Fruit fly (Drosophila melanogaster) whole organism, wandering third instar larva: ENCODE data around the gene CG44271.

Experiments
- Abd-B ChIP-seq: fragments of >200 bp; optimal IDR thresholded peaks from 2 replicates; lab custom pipeline; 2017; ENCODE audit warnings: missing biosample characterization, missing genetic modification characterization
- CG9705 ChIP-seq: fragments of 200-800 bp; sonication (Bioruptor generic); optimal IDR thresholded peaks from 2 replicates; lab custom pipeline; 2018; ENCODE audit warnings: missing biosample characterization, mild to moderate bottlenecking, missing genetic modification characterization
- CrebA ChIP-seq: fragments of 200-800 bp; sonication (Bioruptor generic); optimal IDR thresholded peaks from 2 replicates; lab custom pipeline; 2016; ENCODE audit warnings: missing biosample characterization, mild to moderate bottlenecking, missing genetic modification characterization, borderline replicate concordance
- Dfd ChIP-seq: fragments of >200 bp; optimal IDR thresholded peaks from 2 replicates; lab custom pipeline; 2017; ENCODE audit warnings: missing biosample characterization, missing genetic modification characterization
- Dif ChIP-seq: fragments of 200-275, 200-300 bp; sonication (Bioruptor generic); optimal IDR thresholded peaks from 2 replicates; lab custom pipeline; 2018; ENCODE audit warnings: missing biosample characterization, missing genetic modification characterization; ENCODE audit not compliant: partially characterized antibody
- GATAd ChIP-seq: sonication (Bioruptor generic); optimal IDR thresholded peaks from 2 replicates; lab custom pipeline; 2016; ENCODE audit warnings: missing biosample characterization, missing genetic modification characterization
- HLH106 ChIP-seq: fragments of 200-800 bp; optimal IDR thresholded peaks from 3 replicates; lab custom pipeline; 2019; ENCODE audit warnings: missing biosample characterization, mild to moderate bottlenecking, missing genetic modification characterization, moderate library complexity
- Hnf4 ChIP-seq: fragments of 200-800 bp; sonication (Bioruptor generic); optimal IDR thresholded peaks from 2 replicates; lab custom pipeline; 2016; ENCODE audit warnings: missing biosample characterization, mild to moderate bottlenecking, missing genetic modification characterization
- Hr78 ChIP-seq: fragments of >200 bp; optimal IDR thresholded peaks from 2 replicates; lab custom pipeline; 2017; ENCODE audit warnings: missing biosample characterization, missing genetic modification characterization
- Myc ChIP-seq: fragments of >200 bp; optimal IDR thresholded peaks from 2 replicates; lab custom pipeline; 2017
- N ChIP-seq: fragments of >200 bp; optimal IDR thresholded peaks from 2 replicates; lab custom pipeline; 2018; ENCODE audit warnings: missing biosample characterization, missing external identifiers, missing genetic modification characterization
- OdsH ChIP-seq: fragments of 200-800 bp; sonication (Bioruptor generic); optimal IDR thresholded peaks from 2 replicates; lab custom pipeline; 2016; ENCODE audit warnings: missing biosample characterization, mild to moderate bottlenecking, missing genetic modification characterization
- Rel ChIP-seq, 2 experiments: fragments of 200-800 bp; sonication (Bioruptor generic) in 1 of 2; optimal IDR thresholded peaks; 2 replicates in 1 of 2; 3 replicates in 1 of 2; lab custom pipeline; 2016 to 2019; ENCODE audit warnings: mild to moderate bottlenecking in 2 of 2, missing biosample characterization in 2 of 2, missing genetic modification characterization in 2 of 2, moderate library complexity in 1 of 2
- Vsx2 ChIP-seq: fragments of 200-300, 225-300 bp; sonication (Bioruptor generic); optimal IDR thresholded peaks from 2 replicates; lab custom pipeline; 2018; ENCODE audit warnings: missing biosample characterization, missing genetic modification characterization; ENCODE audit not compliant: partially characterized antibody
- br ChIP-seq: fragments of 200-800 bp; sonication (Bioruptor generic); optimal IDR thresholded peaks from 2 replicates; lab custom pipeline; 2016; ENCODE audit warnings: missing biosample characterization, missing genetic modification characterization
- dl ChIP-seq, 2 experiments: fragments of 175-275, 200-275 bp in 1 of 2; fragments of 200-275 bp in 1 of 2; sonication (Bioruptor generic); optimal IDR thresholded peaks; lab custom pipeline; 2018; ENCODE audit warnings: mild to moderate bottlenecking in 2 of 2, missing biosample characterization in 2 of 2, missing genetic modification characterization in 2 of 2, moderate library complexity in 2 of 2; ENCODE audit not compliant: partially characterized antibody in 2 of 2, insufficient read depth in 1 of 2
- dmrt93B ChIP-seq: fragments of 200-800 bp; sonication (Bioruptor generic); optimal IDR thresholded peaks from 2 replicates; lab custom pipeline; 2018; ENCODE audit warnings: missing biosample characterization, mild to moderate bottlenecking, missing genetic modification characterization
- dsf ChIP-seq: sonication (Bioruptor generic); optimal IDR thresholded peaks from 2 replicates; lab custom pipeline; 2016; ENCODE audit warnings: missing biosample characterization, missing genetic modification characterization, borderline replicate concordance
- ey ChIP-seq: fragments of 200-800 bp; sonication (Bioruptor generic); optimal IDR thresholded peaks from 2 replicates; lab custom pipeline; 2016; ENCODE audit warnings: missing biosample characterization, missing genetic modification characterization
- foxo ChIP-seq, 2 experiments: fragments of 200-800 bp; sonication (Bioruptor generic); optimal IDR thresholded peaks; 2 replicates in 1 of 2; 3 replicates in 1 of 2; lab custom pipeline; 2016 to 2017; ENCODE audit warnings: missing biosample characterization in 2 of 2, missing genetic modification characterization in 2 of 2
- h ChIP-seq: fragments of 200-800 bp; sonication (Bioruptor generic); optimal IDR thresholded peaks from 3 replicates; lab custom pipeline; 2016; ENCODE audit warnings: missing biosample characterization, mild to moderate bottlenecking, missing genetic modification characterization
- lola ChIP-seq: fragments of >200 bp; optimal IDR thresholded peaks from 2 replicates; lab custom pipeline; 2017; ENCODE audit warnings: missing biosample characterization, missing genetic modification characterization
- pan ChIP-seq: fragments of >200 bp; optimal IDR thresholded peaks from 2 replicates; lab custom pipeline; 2017
- psq ChIP-seq: fragments of 200-800 bp; sonication (Bioruptor generic); optimal IDR thresholded peaks from 3 replicates; lab custom pipeline; 2017; ENCODE audit warnings: missing biosample characterization, mild to moderate bottlenecking, missing genetic modification characterization, moderate library complexity
- rgr ChIP-seq: fragments of 200-800 bp; sonication (Bioruptor generic); optimal IDR thresholded peaks from 3 replicates; lab custom pipeline; 2016; ENCODE audit warnings: missing biosample characterization, mild to moderate bottlenecking, missing genetic modification characterization
- sv ChIP-seq: fragments of 200-800 bp; sonication (Bioruptor generic); optimal IDR thresholded peaks from 3 replicates; lab custom pipeline; 2016; ENCODE audit warnings: missing biosample characterization, missing genetic modification characterization
- tai ChIP-seq: sonication (Bioruptor generic); optimal IDR thresholded peaks from 2 replicates; lab custom pipeline; 2016; ENCODE audit warnings: missing biosample characterization, missing genetic modification characterization

The CG44271 gene

dm6 chr2L:6721710-6722109 lies 26.0 kb downstream of the CG44271 start:
- no peak for TF ChIP-seq sv (GFP tag; lab: Kevin White, UChicago)
- no peak for TF ChIP-seq OdsH (GFP tag; lab: Kevin White, UChicago)
- TF ChIP-seq Myc (lab: Kevin White, UChicago): no peak
- TF ChIP-seq Hr78 (GFP tag; lab: Kevin White, UChicago): no peak
- no peak for TF ChIP-seq dmrt93B (GFP tag; lab: Kevin White, UChicago)
- TF ChIP-seq tai (GFP tag; lab: Kevin White, UChicago): no peak
- no peak for TF ChIP-seq psq (GFP tag; lab: Kevin White, UChicago)
- TF ChIP-seq Rel (GFP tag; optimal IDR thresholded peaks at IDR 0.05; lab: Kevin White, UChicago): no peak
- TF ChIP-seq Rel (tag; optimal IDR thresholded peaks at IDR 0.05; lab: Kevin White, UChicago): no peak
- TF ChIP-seq Dfd (GFP tag; lab: Kevin White, UChicago): no peak
- TF ChIP-seq br (GFP tag; lab: Kevin White, UChicago): no peak
- no peak for TF ChIP-seq Abd-B (GFP tag; lab: Kevin White, UChicago)

dm6 chr2L:6717460-6717859 lies 30.3 kb downstream of the CG44271 start, which contains the start of gene Aatf:
Gene Aatf, plus strand, starts transcription at chr2L:6717625.
- TF ChIP-seq ey (GFP tag; lab: Kevin White, UChicago) (no peak), HLH106 (tag; lab: Kevin White, UChicago) (no peak), sv (GFP tag; lab: Kevin White, UChicago) (no peak), psq (GFP tag; lab: Kevin White, UChicago) (no peak)

DNA sequence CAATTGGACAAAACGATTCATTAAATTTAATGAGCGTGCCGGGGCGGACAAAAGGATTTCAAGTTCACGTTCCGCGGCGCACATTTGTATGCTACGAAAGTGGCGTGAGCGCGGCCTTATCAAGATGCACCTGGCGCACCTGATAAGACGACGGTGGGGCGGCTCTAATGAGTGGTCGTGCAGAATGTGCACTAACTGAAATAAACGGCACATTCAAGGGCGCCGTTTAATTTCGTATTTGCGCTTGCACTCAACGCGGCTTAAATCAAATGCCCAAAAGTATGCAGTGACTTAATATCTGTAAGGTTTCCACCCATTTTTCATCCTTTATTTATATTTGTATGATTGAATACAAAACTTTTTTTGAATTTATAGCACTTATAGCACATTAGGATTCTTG lies 30.8 kb downstream of the CG44271 start:
- TF ChIP-seq N (GFP tag; lab: Kevin White, UChicago) (peak; percentile 35), CrebA (GFP tag; lab: Kevin White, UChicago) (no peak), Myc (lab: Kevin White, UChicago) (peak; percentile 70), ey (GFP tag; lab: Kevin White, UChicago) (no peak), pan (no peak), foxo (GFP tag; optimal IDR thresholded peaks at IDR 0.05; lab: Kevin White, UChicago) (no peak), GATAd (no peak)
- TF ChIP-seq, all 38 proteins: peak for 2

DNA sequence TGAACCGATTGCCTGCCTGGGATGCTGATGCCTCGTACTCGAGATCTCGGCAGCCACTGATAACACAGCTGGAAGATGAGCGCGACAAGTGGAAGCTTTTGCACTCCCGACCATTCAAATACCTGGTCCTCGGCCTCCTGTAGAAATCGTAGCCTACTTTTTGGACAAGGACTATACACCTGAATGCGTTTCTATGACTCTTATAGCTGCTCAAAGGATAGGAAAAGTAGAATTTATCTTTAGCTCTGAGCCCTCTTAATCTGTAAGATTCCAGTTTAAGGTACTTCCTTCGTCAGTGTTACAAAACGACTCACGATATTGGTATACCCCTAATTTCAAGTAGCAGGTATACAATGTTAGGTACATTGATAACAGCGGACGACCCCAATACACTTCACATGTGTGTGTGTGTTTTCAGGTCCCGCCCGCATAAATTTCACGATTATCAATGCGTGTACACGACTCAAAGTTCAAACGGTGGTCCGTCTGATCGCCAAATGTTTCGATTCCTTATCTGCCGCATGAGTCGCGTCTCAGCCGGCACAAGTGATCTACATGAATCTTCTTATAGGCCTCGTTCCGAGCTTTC lies 31.4 kb downstream of the CG44271 start, which contains the start of gene AkhR:
Gene AkhR (minus strand): TSS at position 5 of the 589 bp plus-strand sequence.
- no peak for TF ChIP-seq br (GFP tag; lab: Kevin White, UChicago)
- TF ChIP-seq Dif (GFP tag; lab: Kevin White, UChicago): no peak
- TF ChIP-seq dl (GFP tag; optimal IDR thresholded peaks at IDR 0.05; lab: Kevin White, UChicago; ENCODE audit: insufficient read depth in 1 of 2, partially characterized antibody in 2 of 2): no peak
- TF ChIP-seq lola (GFP tag; lab: Kevin White, UChicago): no peak
- no peak for TF ChIP-seq CG9705 (GFP tag; lab: Kevin White, UChicago)
- TF ChIP-seq N (GFP tag; lab: Kevin White, UChicago): no peak
- TF ChIP-seq ey (GFP tag; lab: Kevin White, UChicago): no peak
- TF ChIP-seq Myc (lab: Kevin White, UChicago): no peak
- no peak for TF ChIP-seq h (GFP tag; lab: Kevin White, UChicago)
- TF ChIP-seq rgr (GFP tag; lab: Kevin White, UChicago): no peak
- no peak for TF ChIP-seq Dfd (GFP tag; lab: Kevin White, UChicago)
- no peak for TF ChIP-seq dsf (GFP tag; lab: Kevin White, UChicago)
- TF ChIP-seq pan: no peak
- no peak for TF ChIP-seq dmrt93B (GFP tag; lab: Kevin White, UChicago)
- TF ChIP-seq Hr78 (GFP tag; lab: Kevin White, UChicago): no peak
- TF ChIP-seq psq (GFP tag; lab: Kevin White, UChicago): no peak
- no peak for TF ChIP-seq CrebA (GFP tag; lab: Kevin White, UChicago)
- TF ChIP-seq Hnf4 (GFP tag; lab: Kevin White, UChicago): no peak
- TF ChIP-seq Vsx2: no peak

dm6 chr2L:6708997-6709662 lies 38.6 kb downstream of the CG44271 start, which contains the start of gene Tsp:
Gene Tsp, minus strand, starts transcription at chr2L:6709086.
- TF ChIP-seq psq (GFP tag; lab: Kevin White, UChicago): peak; percentile 8
- TF ChIP-seq dsf (GFP tag; lab: Kevin White, UChicago): no peak
